Fruit fly (Drosophila melanogaster): ENCODE measurements around the gene CG14985.

Gene CG14985

dm6 chr3L:4007256-4007655 is 4.0 kb downstream of the CG14985 start:
- TF ChIP-seq CG34367 (tag; optimal IDR thresholded peaks at IDR 0.05) (no peak), CG10348 (GFP tag; IDR thresholded peaks at IDR 0.05) (no peak), EcR (GFP tag; optimal IDR thresholded peaks at IDR 0.05) (no peak), CG14655 (GFP tag; optimal IDR thresholded peaks at IDR 0.05) (peak; percentile 6), Pif1B (GFP tag; optimal IDR thresholded peaks at IDR 0.05) (no peak)

- TF ChIP-seq CG14655 (GFP tag; optimal IDR thresholded peaks at IDR 0.05) (peak; percentile 4), CG8159 (tag; optimal IDR thresholded peaks at IDR 0.05) (peak; percentile 32), CG9948 (tag; optimal IDR thresholded peaks at IDR 0.05) (peak; percentile 1), CG12605 (GFP tag; IDR thresholded peaks at IDR 0.05) (no peak)
Observed at dm6 chr3L:4010122-4010521, 6.8 kb downstream of the CG14985 start.

- no peak for TF ChIP-seq rn (GFP tag; IDR thresholded peaks at IDR 0.05)
- no peak for TF ChIP-seq EcR (GFP tag; optimal IDR thresholded peaks at IDR 0.05)
- no peak for TF ChIP-seq D1 (tag; optimal IDR thresholded peaks at IDR 0.05)
- TF ChIP-seq CG12605 (GFP tag; IDR thresholded peaks at IDR 0.05) = no peak
- no peak for TF ChIP-seq gl (tag; optimal IDR thresholded peaks at IDR 0.05)
- TF ChIP-seq Snoo (tag; optimal IDR thresholded peaks at IDR 0.05) = no peak
- no peak for TF ChIP-seq CG9948 (tag; optimal IDR thresholded peaks at IDR 0.05)
- TF ChIP-seq CG4496 (GFP tag; IDR thresholded peaks at IDR 0.05) = peak; percentile 46; the same call in 1 of the 3 replicates
- TF ChIP-seq fd96Ca (GFP tag; IDR thresholded peaks at IDR 0.05) = peak; percentile 57; the same call in 1 of the 3 replicates
- TF ChIP-seq CG10348 (GFP tag; IDR thresholded peaks at IDR 0.05) = no peak
- no peak for TF ChIP-seq CG32121 (GFP tag; IDR thresholded peaks at IDR 0.05)
- no peak for TF ChIP-seq CG13204 (GFP tag; optimal IDR thresholded peaks at IDR 0.05)
- TF ChIP-seq CG17806 (tag; optimal IDR thresholded peaks at IDR 0.05) = peak; percentile 5
- TF ChIP-seq CG8301 (tag; optimal IDR thresholded peaks at IDR 0.05) = peak; percentile 29
- peak; percentile 29 for TF ChIP-seq Pif1A (GFP tag; optimal IDR thresholded peaks at IDR 0.05)
- peak; percentile 1 for TF ChIP-seq Pif1B (GFP tag; optimal IDR thresholded peaks at IDR 0.05)
- peak; percentile 44; the same call in 1 of the 2 replicates for TF ChIP-seq Ets98B (GFP tag; IDR thresholded peaks at IDR 0.05)
- no peak for TF ChIP-seq CG34367 (tag; optimal IDR thresholded peaks at IDR 0.05)
- TF ChIP-seq CG15710 (tag; optimal IDR thresholded peaks at IDR 0.05) = peak; percentile 29
- TF ChIP-seq CG14655 (GFP tag; optimal IDR thresholded peaks at IDR 0.05) = peak; percentile 31
- peak; percentile 12 for TF ChIP-seq CG8159 (tag; optimal IDR thresholded peaks at IDR 0.05)
Observed at dm6 chr3L:4014349-4014748, 11.1 kb downstream of the CG14985 start.

dm6 chr3L:4016754-4017153 is 13.5 kb downstream of the CG14985 start:
- peak; percentile 21 for TF ChIP-seq CG9948 (tag; optimal IDR thresholded peaks at IDR 0.05)
- TF ChIP-seq CG14655 (GFP tag; optimal IDR thresholded peaks at IDR 0.05) = peak; percentile 52
- TF ChIP-seq Snoo (tag; optimal IDR thresholded peaks at IDR 0.05) = no peak
- TF ChIP-seq CG12605 (GFP tag; IDR thresholded peaks at IDR 0.05) = peak; percentile 26; the same call in 1 of the 2 replicates
- TF ChIP-seq CG8301 (tag; optimal IDR thresholded peaks at IDR 0.05) = peak; percentile 24
- peak; percentile 58 for TF ChIP-seq Ets98B (GFP tag; IDR thresholded peaks at IDR 0.05)
- no peak for TF ChIP-seq CG13204 (GFP tag; optimal IDR thresholded peaks at IDR 0.05)
- peak; percentile 58; the same call in 1 of the 3 replicates for TF ChIP-seq fd96Ca (GFP tag; IDR thresholded peaks at IDR 0.05)
- peak; percentile 24 for TF ChIP-seq CG8159 (tag; optimal IDR thresholded peaks at IDR 0.05)
- no peak for TF ChIP-seq CG32121 (GFP tag; IDR thresholded peaks at IDR 0.05)
- TF ChIP-seq CG15710 (tag; optimal IDR thresholded peaks at IDR 0.05) = peak; percentile 29
- peak; percentile 16 for TF ChIP-seq CG17806 (tag; optimal IDR thresholded peaks at IDR 0.05)
- TF ChIP-seq CG34367 (tag; optimal IDR thresholded peaks at IDR 0.05) = peak; percentile 1

dm6 chr3L:4018228-4018928 is 15.1 kb downstream of the CG14985 start, which contains the start of gene FoxL1:
FoxL1 (plus strand) TSS chr3L:4018878.
- TF ChIP-seq CG8159 (tag; optimal IDR thresholded peaks at IDR 0.05) = peak; percentile 15
- TF ChIP-seq CG15710 (tag; optimal IDR thresholded peaks at IDR 0.05) = no peak

- TF ChIP-seq rn (GFP tag; IDR thresholded peaks at IDR 0.05) (no peak), CG17806 (tag; optimal IDR thresholded peaks at IDR 0.05) (no peak), CG8301 (tag; optimal IDR thresholded peaks at IDR 0.05) (no peak), CG14655 (GFP tag; optimal IDR thresholded peaks at IDR 0.05) (no peak), CG34367 (tag; optimal IDR thresholded peaks at IDR 0.05) (no peak), fd96Ca (GFP tag; IDR thresholded peaks at IDR 0.05) (no peak), EcR (GFP tag; optimal IDR thresholded peaks at IDR 0.05) (no peak), CG8159 (tag; optimal IDR thresholded peaks at IDR 0.05) (no peak), D1 (tag; optimal IDR thresholded peaks at IDR 0.05) (no peak), Ets98B (GFP tag; IDR thresholded peaks at IDR 0.05) (no peak), CG15710 (tag; optimal IDR thresholded peaks at IDR 0.05) (no peak), CG13204 (GFP tag; optimal IDR thresholded peaks at IDR 0.05) (no peak), Pif1B (GFP tag; optimal IDR thresholded peaks at IDR 0.05) (no peak), CG4496 (GFP tag; IDR thresholded peaks at IDR 0.05) (no peak), CG12605 (GFP tag; IDR thresholded peaks at IDR 0.05) (no peak), CG32121 (GFP tag; IDR thresholded peaks at IDR 0.05) (no peak)
Observed at dm6 chr3L:4021260-4021831, 18.1 kb downstream of the CG14985 start, which contains the start of gene Mul1. Mul1 (plus strand) TSS chr3L:4021457.
